Worm (Caenorhabditis elegans) whole organism, L1 larva: Measurements from ENCODE around the gene F43G6.8.

Source experiments
- dpl-1 ChIP-seq, 3 experiments: fragments of 150-350 bp in 2 of 3; sonication (generic microtip) in 1 of 3; optimal IDR thresholded peaks; 2 replicates each; lab custom pipeline; 2014 to 2017; ENCODE audit warnings: missing biosample characterization in 3 of 3, missing genetic modification characterization in 3 of 3, missing genetic modification reagents in 3 of 3
- egl-27 ChIP-seq, 2 experiments: fragments of 150-350 bp in 1 of 2; sonication (generic microtip); optimal IDR thresholded peaks; 3 replicates each; lab custom pipeline; 2017 to 2018; ENCODE audit warnings: missing biosample characterization in 2 of 2, missing genetic modification characterization in 2 of 2, missing genetic modification reagents in 2 of 2
- fos-1 ChIP-seq: fragments of 150-350 bp; optimal IDR thresholded peaks from 2 replicates; lab custom pipeline; 2014; ENCODE audit warnings: missing biosample characterization, missing genetic modification characterization
- grh-1 ChIP-seq: fragments of 200-800 bp; sonication (Bioruptor generic); IDR thresholded peaks from 2 replicates; pipeline ENCODE4 v1.3.6; 2022; ENCODE audit warnings: missing genetic modification reagents, missing genetic modification characterization, missing compliant biosample characterization
- lin-39 ChIP-seq: fragments of 150-350 bp; optimal IDR thresholded peaks from 2 replicates; lab custom pipeline; 2014; ENCODE audit warnings: missing biosample characterization, missing genetic modification reagents, missing genetic modification characterization
- mab-9 ChIP-seq: fragments of 200-800 bp; sonication (Bioruptor generic); IDR thresholded peaks from 2 replicates; pipeline ENCODE4 v1.3.6; 2022; ENCODE audit warnings: missing genetic modification reagents, missing genetic modification characterization, missing compliant biosample characterization
- nhr-47 ChIP-seq: sonication (generic microtip); optimal IDR thresholded peaks from 2 replicates; lab custom pipeline; 2016; ENCODE audit warnings: mild to moderate bottlenecking, missing genetic modification characterization, moderate library complexity, missing compliant biosample characterization
- nhr-77 ChIP-seq: fragments of 150-350 bp; optimal IDR thresholded peaks from 2 replicates; lab custom pipeline; 2014; ENCODE audit warnings: missing biosample characterization, missing genetic modification characterization
- nhr-85 ChIP-seq: sonication (generic microtip); peaks from one replicate; lab custom pipeline; 2016; ENCODE audit warnings: missing genetic modification characterization, inconsistent platforms, missing compliant biosample characterization
- unc-130 ChIP-seq: fragments of 150-350 bp; optimal IDR thresholded peaks from 2 replicates; lab custom pipeline; 2017; ENCODE audit warnings: missing biosample characterization, missing genetic modification characterization, inconsistent platforms
- zag-1 ChIP-seq: fragments of 150-350 bp; optimal IDR thresholded peaks from 2 replicates; lab custom pipeline; 2014; ENCODE audit warnings: missing biosample characterization, missing genetic modification characterization

- TF ChIP-seq unc-130: no peak
- TF ChIP-seq nhr-85 (tag; lab: Kevin White, UChicago): no peak
- TF ChIP-seq zag-1 (tag; lab: Kevin White, UChicago): no peak
- no peak for TF ChIP-seq nhr-77 (tag; lab: Kevin White, UChicago)
- no peak for TF ChIP-seq mab-9 (GFP tag; lab: Robert Waterston, UW)
- no peak for TF ChIP-seq dpl-1 (GFP tag; optimal IDR thresholded peaks at IDR 0.05; lab: Kevin White, UChicago)
- no peak for TF ChIP-seq egl-27 (tag; optimal IDR thresholded peaks at IDR 0.05; lab: Kevin White, UChicago)
- no peak for TF ChIP-seq nhr-47 (tag; lab: Kevin White, UChicago)
- TF ChIP-seq grh-1 (GFP tag; lab: Robert Waterston, UW): no peak
- no peak for TF ChIP-seq lin-39 (tag; lab: Kevin White, UChicago)
- TF ChIP-seq fos-1 (tag; lab: Kevin White, UChicago): no peak
Measured at ce11 chrII:11816475-11816874, 2.6 kb upstream of the F43G6.8 start, which contains the start of gene pap-3.
